Worm (Caenorhabditis elegans) whole organism, late embryonic: Measurements from ENCODE around the gene srh-70.

Experiments
- K02D7.2 ChIP-seq: sonication (generic microtip); optimal IDR thresholded peaks from 2 replicates; lab custom pipeline; 2017; ENCODE audit warnings: mild to moderate bottlenecking, missing genetic modification characterization, missing compliant biosample characterization
- T23F11.4 ChIP-seq: fragments of 200-800 bp; sonication (Bioruptor generic); optimal IDR thresholded peaks from 2 replicates; lab custom pipeline; 2018; ENCODE audit warnings: mild to moderate bottlenecking, missing genetic modification characterization, missing compliant biosample characterization
- Y22D7AL.16 ChIP-seq: sonication (generic microtip); optimal IDR thresholded peaks from 2 replicates; lab custom pipeline; 2016; ENCODE audit warnings: missing genetic modification characterization, missing compliant biosample characterization
- ceh-30 ChIP-seq: fragments of 150-350 bp; optimal IDR thresholded peaks from 2 replicates; lab custom pipeline; 2014; ENCODE audit warnings: missing biosample characterization, missing genetic modification characterization
- ceh-34 ChIP-seq: sonication (generic microtip); optimal IDR thresholded peaks from 2 replicates; lab custom pipeline; 2016; ENCODE audit warnings: mild to moderate bottlenecking, missing genetic modification characterization, missing compliant biosample characterization
- ceh-45 ChIP-seq: fragments of 200-800 bp; sonication (Bioruptor generic); IDR thresholded peaks from 2 replicates; pipeline ENCODE4 v1.3.6; 2022; ENCODE audit warnings: missing genetic modification reagents, missing genetic modification characterization, missing compliant biosample characterization
- ceh-6 ChIP-seq: fragments of 200-800 bp; sonication (Bioruptor generic); optimal IDR thresholded peaks from 2 replicates; lab custom pipeline; 2018; ENCODE audit warnings: mild to moderate bottlenecking, missing genetic modification characterization, missing compliant biosample characterization
- ceh-9 ChIP-seq: sonication (generic microtip); optimal IDR thresholded peaks from 2 replicates; lab custom pipeline; 2016; ENCODE audit warnings: mild to moderate bottlenecking, missing genetic modification characterization, inconsistent platforms, missing compliant biosample characterization
- dmd-4 ChIP-seq: sonication (generic microtip); optimal IDR thresholded peaks from 2 replicates; lab custom pipeline; 2016; ENCODE audit warnings: borderline replicate concordance, missing genetic modification characterization, missing compliant biosample characterization
- dve-1 ChIP-seq: sonication (generic microtip); optimal IDR thresholded peaks from 2 replicates; lab custom pipeline; 2017; ENCODE audit warnings: antibody characterized with exemption, mild to moderate bottlenecking, missing genetic modification characterization, missing compliant biosample characterization
- elt-2 ChIP-seq: sonication (generic microtip); optimal IDR thresholded peaks from 2 replicates; lab custom pipeline; 2016; ENCODE audit warnings: missing genetic modification reagents, missing genetic modification characterization, missing compliant biosample characterization
- elt-4 ChIP-seq: sonication (generic microtip); optimal IDR thresholded peaks from 2 replicates; lab custom pipeline; 2016; ENCODE audit warnings: missing genetic modification characterization, missing compliant biosample characterization
- eyg-1 ChIP-seq: sonication (generic microtip); optimal IDR thresholded peaks from 2 replicates; lab custom pipeline; 2016; ENCODE audit warnings: missing genotype, missing genetic modification characterization, missing compliant biosample characterization
- fkh-10 ChIP-seq: fragments of 150-350 bp; optimal IDR thresholded peaks from 2 replicates; lab custom pipeline; 2014; ENCODE audit warnings: missing biosample characterization, missing genetic modification reagents, missing genetic modification characterization
- hlh-15 ChIP-seq: sonication (generic microtip); optimal IDR thresholded peaks from 2 replicates; lab custom pipeline; 2016; ENCODE audit warnings: missing genetic modification characterization, missing compliant biosample characterization
- hlh-30 ChIP-seq: sonication (generic microtip); optimal IDR thresholded peaks from 2 replicates; lab custom pipeline; 2017; ENCODE audit warnings: antibody characterized with exemption, missing genetic modification characterization, missing compliant biosample characterization; ENCODE audit not compliant: insufficient read depth
- hlh-8 ChIP-seq: sonication (generic microtip); optimal IDR thresholded peaks from 2 replicates; lab custom pipeline; 2016; ENCODE audit warnings: missing genotype, missing genetic modification characterization, missing compliant biosample characterization
- lim-6 ChIP-seq: sonication (generic microtip); optimal IDR thresholded peaks from 2 replicates; lab custom pipeline; 2016; ENCODE audit warnings: missing genetic modification characterization, missing compliant biosample characterization
- madf-2 ChIP-seq: sonication (generic microtip); optimal IDR thresholded peaks from 2 replicates; lab custom pipeline; 2017; ENCODE audit warnings: missing genetic modification characterization, missing compliant biosample characterization
- mec-3 ChIP-seq: sonication (generic microtip); optimal IDR thresholded peaks from 2 replicates; lab custom pipeline; 2016; ENCODE audit warnings: borderline replicate concordance, missing genetic modification characterization, missing compliant biosample characterization
- nfya-1 ChIP-seq: sonication (generic microtip); optimal IDR thresholded peaks from 2 replicates; lab custom pipeline; 2017; ENCODE audit warnings: missing genetic modification characterization, mild to moderate bottlenecking, missing compliant biosample characterization, antibody characterized with exemption, moderate library complexity
- nhr-11 ChIP-seq: fragments of 150-350 bp; optimal IDR thresholded peaks from 2 replicates; lab custom pipeline; 2014; ENCODE audit warnings: missing biosample characterization, missing genetic modification characterization
- npax-4 ChIP-seq: sonication (generic microtip); optimal IDR thresholded peaks from 2 replicates; lab custom pipeline; 2016; ENCODE audit warnings: missing genetic modification characterization, missing compliant biosample characterization
- pag-3 ChIP-seq: sonication (generic microtip); optimal IDR thresholded peaks from 2 replicates; lab custom pipeline; 2016; ENCODE audit warnings: missing compliant biosample characterization, missing genetic modification characterization, borderline replicate concordance
- pax-1 ChIP-seq: fragments of 150-350 bp; optimal IDR thresholded peaks from 2 replicates; lab custom pipeline; 2014; ENCODE audit warnings: missing biosample characterization, missing genetic modification characterization
- pha-4 ChIP-seq: fragments of 150-350 bp; optimal IDR thresholded peaks from 2 replicates; lab custom pipeline; 2018; ENCODE audit warnings: missing biosample characterization, missing genetic modification reagents, missing genetic modification characterization
- pqm-1 ChIP-seq: sonication (generic microtip); optimal IDR thresholded peaks from 2 replicates; lab custom pipeline; 2016; ENCODE audit warnings: missing genetic modification characterization, missing compliant biosample characterization
- ref-2 ChIP-seq: sonication (generic microtip); optimal IDR thresholded peaks from 2 replicates; lab custom pipeline; 2016; ENCODE audit warnings: missing genetic modification characterization, missing compliant biosample characterization
- sdc-2 ChIP-seq: sonication (generic microtip); optimal IDR thresholded peaks from 2 replicates; lab custom pipeline; 2016; ENCODE audit warnings: missing genotype, missing genetic modification characterization, missing compliant biosample characterization
- syd-9 ChIP-seq: sonication (generic microtip); optimal IDR thresholded peaks from 2 replicates; lab custom pipeline; 2016; ENCODE audit warnings: mild to moderate bottlenecking, missing genetic modification characterization, moderate library complexity, missing compliant biosample characterization
- ttx-3 ChIP-seq: sonication (generic microtip); optimal IDR thresholded peaks from 2 replicates; lab custom pipeline; 2016; ENCODE audit warnings: missing genetic modification reagents, missing genetic modification characterization, missing compliant biosample characterization
- unc-42 ChIP-seq: sonication (generic microtip); optimal IDR thresholded peaks from 2 replicates; lab custom pipeline; 2016; ENCODE audit warnings: missing genotype, missing genetic modification characterization, missing compliant biosample characterization
- unc-55 ChIP-seq: sonication (generic microtip); optimal IDR thresholded peaks from 2 replicates; lab custom pipeline; 2017; ENCODE audit warnings: missing biosample characterization, missing genetic modification reagents, missing genetic modification characterization
- unc-86 ChIP-seq: sonication (generic microtip); optimal IDR thresholded peaks from 2 replicates; lab custom pipeline; 2016; ENCODE audit warnings: missing genetic modification characterization, missing compliant biosample characterization

srh-70 gene

ce11 chrII:12507038-12507437, 11.6 kb downstream of the srh-70 start, which contains the start of gene srh-68:
TSS of gene srh-68 (plus strand) at chrII:12507338.
- no peak for TF ChIP-seq elt-2 (tag; lab: Kevin White, UChicago)

DNA sequence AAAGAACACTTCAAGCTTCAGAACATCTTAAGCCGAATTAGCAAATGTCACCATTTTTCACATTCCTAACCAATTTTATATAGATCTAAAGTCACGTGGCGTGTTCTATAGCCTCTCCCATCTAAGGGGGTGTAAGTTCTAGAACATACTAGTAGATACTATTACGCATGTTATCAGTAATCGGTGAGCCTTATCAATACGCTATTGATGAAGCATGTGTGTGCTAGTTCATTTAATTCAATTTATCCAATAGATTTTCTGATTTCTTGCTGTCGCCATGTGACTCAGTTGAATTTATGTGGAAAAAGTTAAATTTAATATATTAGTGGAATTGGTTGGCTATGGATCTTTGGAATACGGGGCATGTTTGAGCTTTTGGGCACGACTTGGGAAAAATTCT, 12.1 kb downstream of the srh-70 start:
- no peak for TF ChIP-seq elt-4 (tag; lab: Kevin White, UChicago)
- no peak for TF ChIP-seq mec-3 (tag; lab: Kevin White, UChicago)
- TF ChIP-seq sdc-2 (tag; lab: Kevin White, UChicago): no peak
- TF ChIP-seq T23F11.4: no peak
- no peak for TF ChIP-seq dmd-4 (tag; lab: Kevin White, UChicago)
- TF ChIP-seq pax-1: no peak
- TF ChIP-seq K02D7.2 (tag; lab: Kevin White, UChicago): no peak
- TF ChIP-seq ceh-30: no peak
- TF ChIP-seq madf-2 (tag; lab: Kevin White, UChicago): no peak
- TF ChIP-seq fkh-10 (GFP tag; lab: Kevin White, UChicago): no peak
- no peak for TF ChIP-seq syd-9 (tag; lab: Kevin White, UChicago)
- no peak for TF ChIP-seq ceh-34 (tag; lab: Kevin White, UChicago)
- TF ChIP-seq lim-6 (tag; lab: Kevin White, UChicago): no peak

DNA sequence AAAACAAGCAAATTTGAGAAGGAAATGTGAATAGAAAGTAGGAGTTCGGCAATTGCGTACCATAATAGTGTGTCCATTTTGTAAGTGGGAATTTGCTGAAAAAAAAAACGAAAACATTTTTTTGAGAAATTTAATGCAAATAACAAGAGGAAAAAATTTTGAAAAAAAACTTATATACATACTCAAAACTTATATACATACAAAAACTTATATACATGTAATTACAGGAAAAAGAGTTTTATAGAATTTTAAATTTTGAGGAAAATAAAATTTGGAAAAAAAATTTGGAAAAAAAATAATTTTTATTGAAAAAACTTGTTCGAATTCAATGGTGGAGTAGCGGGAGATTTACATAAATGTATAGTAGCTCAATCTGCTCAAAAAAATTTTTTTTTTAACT, 15.9 kb downstream of the srh-70 start, which contains the start of gene ador-1:
TSS of gene ador-1 (minus strand) at position 101 of the 400 bp plus-strand sequence.
- TF ChIP-seq elt-2 (tag; lab: Kevin White, UChicago): no peak
- TF ChIP-seq ceh-30: no peak
- TF ChIP-seq unc-55 (GFP tag; lab: Kevin White, UChicago): no peak
- no peak for TF ChIP-seq hlh-8 (tag; lab: Kevin White, UChicago)

- TF ChIP-seq ttx-3 (tag; lab: Kevin White, UChicago): no peak
- TF ChIP-seq pax-1: no peak
- no peak for TF ChIP-seq sdc-2 (tag; lab: Kevin White, UChicago)
- TF ChIP-seq ceh-6 (GFP tag; lab: Kevin White, UChicago): no peak
- TF ChIP-seq hlh-30 (tag; lab: Kevin White, UChicago): no peak
- TF ChIP-seq unc-42: peak; percentile 92
- TF ChIP-seq, all 69 proteins: peak for 1
These were observed 18.7 kb downstream of the srh-70 start for ce11 chrII:12499969-12500368.

DNA sequence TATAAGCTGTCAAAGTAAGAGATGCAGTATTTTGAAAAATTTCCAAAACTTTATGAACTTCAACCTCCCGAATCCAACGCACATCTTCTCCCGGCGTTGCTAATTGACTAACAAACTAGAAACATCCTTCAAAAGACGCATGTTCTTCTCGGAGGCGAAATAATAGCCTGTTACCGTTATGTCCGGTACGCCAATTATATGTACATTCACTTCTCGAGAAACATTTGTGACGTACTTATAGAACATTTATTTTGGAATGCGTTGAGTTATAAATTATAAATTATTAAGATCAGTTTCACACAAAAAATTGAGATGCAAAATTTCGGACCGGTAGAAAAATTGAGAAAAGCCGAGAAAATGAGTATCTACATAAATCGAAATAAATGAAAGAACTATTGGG, 21.7 kb downstream of the srh-70 start, which contains the start of gene T21B4.3:
TSS of gene T21B4.3 (minus strand) at position 101 of the 400 bp plus-strand sequence.
- TF ChIP-seq pag-3 (tag; lab: Kevin White, UChicago): no peak
- TF ChIP-seq dve-1 (tag; lab: Kevin White, UChicago): no peak
- TF ChIP-seq ref-2 (tag; lab: Kevin White, UChicago): no peak
- no peak for TF ChIP-seq fkh-10 (GFP tag; lab: Kevin White, UChicago)
- no peak for TF ChIP-seq unc-86 (tag; lab: Kevin White, UChicago)
- no peak for TF ChIP-seq npax-4 (tag; lab: Kevin White, UChicago)
- no peak for TF ChIP-seq pqm-1 (tag; lab: Kevin White, UChicago)
- TF ChIP-seq ceh-45 (GFP tag; lab: Robert Waterston, UW): no peak
- no peak for TF ChIP-seq ceh-9
- TF ChIP-seq K02D7.2 (tag; lab: Kevin White, UChicago): no peak
- TF ChIP-seq Y22D7AL.16 (tag; lab: Kevin White, UChicago): no peak
- no peak for TF ChIP-seq nfya-1
- no peak for TF ChIP-seq nhr-11
- TF ChIP-seq elt-4 (tag; lab: Kevin White, UChicago): no peak
- no peak for TF ChIP-seq pha-4 (tag; lab: Kevin White, UChicago)
- TF ChIP-seq eyg-1 (tag; lab: Kevin White, UChicago): no peak
- no peak for TF ChIP-seq hlh-15 (tag; lab: Kevin White, UChicago)
- TF ChIP-seq pax-1: no peak
- no peak for TF ChIP-seq unc-42
